Fruit fly (Drosophila melanogaster): ENCODE results near the gene CG6686.
A peak's percentile ranks its signal among the peaks of the same experiment; 100 is the strongest.

The CG6686 gene

DNA sequence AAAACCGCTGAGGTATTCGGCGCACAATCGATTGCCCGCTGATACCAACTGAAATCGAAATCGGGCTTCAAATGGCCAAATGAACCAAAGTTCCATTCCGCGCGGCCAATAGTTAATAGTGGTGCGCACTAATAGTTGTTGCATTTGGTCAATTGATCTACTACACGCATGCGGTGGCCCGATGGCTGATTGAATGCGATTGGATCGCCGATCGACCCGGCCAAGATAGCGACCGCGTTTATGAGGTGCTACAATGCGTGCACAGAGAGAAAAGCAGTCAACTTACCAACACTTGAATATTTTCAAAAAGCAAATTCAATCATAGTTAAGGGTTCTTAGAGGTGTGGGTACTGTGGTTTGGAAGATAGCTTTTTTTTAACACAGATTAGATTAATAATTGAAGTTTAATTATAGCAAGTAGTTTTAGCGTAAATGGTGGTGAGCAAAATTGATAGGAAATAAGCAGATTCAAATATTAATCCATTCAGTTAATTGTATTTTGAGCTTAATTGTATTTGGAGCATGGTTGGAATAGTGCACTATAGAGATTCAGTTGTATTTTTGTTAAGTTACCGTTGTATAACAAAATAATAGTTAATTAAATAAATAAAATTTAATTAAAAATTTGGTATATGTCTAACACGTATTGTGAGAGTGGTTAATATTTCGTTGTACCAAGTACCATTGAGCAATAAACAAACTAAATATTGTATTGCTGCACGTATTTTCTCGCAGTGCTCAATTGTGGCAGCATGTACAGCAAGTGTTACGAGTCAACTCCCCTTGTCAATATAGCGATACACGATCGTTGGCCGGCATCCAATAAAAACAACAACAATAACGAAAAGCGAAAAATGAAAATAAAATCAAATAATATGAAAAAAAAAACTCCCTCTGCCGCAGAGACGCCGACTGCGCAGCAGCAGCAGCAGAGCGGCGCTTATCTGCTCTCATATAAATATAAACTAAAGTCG lies 38.9 kb upstream of the CG6686 start (continued):
- peak; percentile 41 for TF ChIP-seq zf30C (GFP tag; optimal IDR thresholded peaks at IDR 0.05)
- TF ChIP-seq grau (tag; optimal IDR thresholded peaks at IDR 0.05), result peak; percentile 70
- TF ChIP-seq esg (GFP tag; conservative IDR thresholded peaks at IDR 0.05), result no peak; the same call in 1 of the 2 replicates
- peak; percentile 34 for TF ChIP-seq CG10654 (GFP tag; optimal IDR thresholded peaks at IDR 0.05)
- no peak for TF ChIP-seq z (GFP tag; IDR thresholded peaks at IDR 0.05)
- TF ChIP-seq p53 (GFP tag; optimal IDR thresholded peaks at IDR 0.05), result no peak
- TF ChIP-seq CG2199 (GFP tag; IDR thresholded peaks at IDR 0.05), result 0 out of 3 replicates have a peak, but pooled peaks have one; percentile 69
- peak; percentile 53 for TF ChIP-seq CG2712 (tag; optimal IDR thresholded peaks at IDR 0.05)
- TF ChIP-seq H15 (GFP tag; IDR thresholded peaks at IDR 0.05), result peak; percentile 51; the same call in 1 of the 3 replicates
- TF ChIP-seq CG17359 (tag; optimal IDR thresholded peaks at IDR 0.05), result peak; percentile 30
- peak; percentile 54 for TF ChIP-seq chn (GFP tag; optimal IDR thresholded peaks at IDR 0.05)
- peak; percentile 63 for TF ChIP-seq ara (GFP tag; IDR thresholded peaks at IDR 0.05)
- peak; percentile 53 for TF ChIP-seq odd (GFP tag; optimal IDR thresholded peaks at IDR 0.05)
- TF ChIP-seq CG3407 (GFP tag; optimal IDR thresholded peaks at IDR 0.05), result peak; percentile 42
- no peak for TF ChIP-seq sna (GFP tag; IDR thresholded peaks at IDR 0.05; ENCODE audit: partially characterized antibody)
- TF ChIP-seq inv (GFP tag; IDR thresholded peaks at IDR 0.05; ENCODE audit: partially characterized antibody), result no peak
- no peak for TF ChIP-seq D (optimal IDR thresholded peaks at IDR 0.05)
- TF ChIP-seq D (GFP tag; optimal IDR thresholded peaks at IDR 0.05), result peak; percentile 67
- no peak for TF ChIP-seq Ets97D (GFP tag; optimal IDR thresholded peaks at IDR 0.05)
- TF ChIP-seq Gug (GFP tag; IDR thresholded peaks at IDR 0.05), result peak; percentile 35
- peak; percentile 48 for TF ChIP-seq dmrt99B (tag; optimal IDR thresholded peaks at IDR 0.05)
- TF ChIP-seq CG31224 (GFP tag; IDR thresholded peaks at IDR 0.05), result peak; percentile 41; the same call in 1 of the 2 replicates
- peak; percentile 9; the same call in 1 of the 3 replicates for TF ChIP-seq CG6791 (GFP tag; IDR thresholded peaks at IDR 0.05; ENCODE audit: partially characterized antibody)
- TF ChIP-seq ewg (GFP tag; optimal IDR thresholded peaks at IDR 0.05), result peak; percentile 44
- peak; percentile 67 for TF ChIP-seq CG31441 (GFP tag; IDR thresholded peaks at IDR 0.05)
- no peak for TF ChIP-seq CG34224 (GFP tag; IDR thresholded peaks at IDR 0.05; ENCODE audit: partially characterized antibody)
- TF ChIP-seq ttk (GFP tag; IDR thresholded peaks at IDR 0.05), result 0 out of 2 replicates have a peak, but pooled peaks have one; percentile 6
- TF ChIP-seq CG12071 (GFP tag; optimal IDR thresholded peaks at IDR 0.05), result no peak
- TF ChIP-seq CG34376 (GFP tag; optimal IDR thresholded peaks at IDR 0.05), result no peak
- TF ChIP-seq crp (GFP tag; optimal IDR thresholded peaks at IDR 0.05), result no peak
- TF ChIP-seq shn (GFP tag; optimal IDR thresholded peaks at IDR 0.05), result no peak
- TF ChIP-seq CG32532 (GFP tag; IDR thresholded peaks at IDR 0.05), result peak; percentile 53
- peak; percentile 44; the same call in 1 of the 3 replicates for TF ChIP-seq ci (GFP tag; IDR thresholded peaks at IDR 0.05)
- TF ChIP-seq tgo (GFP tag; IDR thresholded peaks at IDR 0.05), result peak; percentile 55
- no peak for TF ChIP-seq Dad (GFP tag; optimal IDR thresholded peaks at IDR 0.05)
- peak; percentile 63 for TF ChIP-seq slbo (GFP tag; IDR thresholded peaks at IDR 0.05)
- TF ChIP-seq en (GFP tag; optimal IDR thresholded peaks at IDR 0.05), result no peak
- TF ChIP-seq CG14965 (GFP tag; optimal IDR thresholded peaks at IDR 0.05; ENCODE audit: borderline replicate concordance), result no peak
- TF ChIP-seq tll (GFP tag; optimal IDR thresholded peaks at IDR 0.05), result no peak
- TF ChIP-seq Hey (tag; optimal IDR thresholded peaks at IDR 0.05), result no peak
- peak; percentile 52 for TF ChIP-seq Nf-YC (tag; optimal IDR thresholded peaks at IDR 0.05)
- TF ChIP-seq CG10209 (GFP tag; optimal IDR thresholded peaks at IDR 0.05), result peak; percentile 70
- TF ChIP-seq dimm (GFP tag; IDR thresholded peaks at IDR 0.05), result peak; percentile 13; the same call in 1 of the 2 replicates
- TF ChIP-seq CG16815 (GFP tag; optimal IDR thresholded peaks at IDR 0.05), result no peak
- no peak for TF ChIP-seq Dfd (GFP tag; optimal IDR thresholded peaks at IDR 0.05)
- TF ChIP-seq CG18599 (GFP tag; optimal IDR thresholded peaks at IDR 0.05), result peak; percentile 56
- no peak for TF ChIP-seq CG11560 (tag; IDR thresholded peaks at IDR 0.05)
- no peak for TF ChIP-seq mld (GFP tag; IDR thresholded peaks at IDR 0.05; ENCODE audit: partially characterized antibody)

Data from whole organism, embryonic.